Fruit fly (Drosophila melanogaster) whole organism, embryonic: ENCODE measurements around the gene CG4576.
A peak's percentile ranks its signal among the peaks of the same experiment; 100 is the strongest.

ENCODE experiments used
- Abd-B ChIP-seq: fragments of 200-800 bp; sonication (Bioruptor generic); optimal IDR thresholded peaks from 2 replicates; lab custom pipeline; 2018; ENCODE audit warnings: missing biosample characterization, mild to moderate bottlenecking, missing genetic modification characterization, moderate library complexity
- Awh ChIP-seq: fragments of 200-800 bp; sonication (Bioruptor generic); IDR thresholded peaks from 2 replicates; pipeline ENCODE4, ENCODE4 v1.3.6; 2022; ENCODE audit warnings: missing biosample characterization, missing genetic modification characterization
- Bgb ChIP-seq: fragments of 200-800 bp; sonication (Bioruptor generic); IDR thresholded peaks from 2 replicates; pipeline ENCODE4 v1.3.6; 2022; ENCODE audit warnings: missing biosample characterization, missing genetic modification characterization; ENCODE audit not compliant: partially characterized antibody
- CG10267 ChIP-seq: fragments of 200-800 bp; sonication (Bioruptor generic); optimal IDR thresholded peaks from 2 replicates; lab custom pipeline; 2018; ENCODE audit warnings: missing biosample characterization, mild to moderate bottlenecking, missing genetic modification characterization, moderate library complexity
- CG11696 ChIP-seq: fragments of 200-800 bp; sonication (Bioruptor generic); IDR thresholded peaks from 2 replicates; pipeline ENCODE4 v1.3.6; 2022; ENCODE audit warnings: missing biosample characterization, missing genetic modification characterization
- CG12104 ChIP-seq: fragments of 200-800 bp; sonication (Bioruptor generic); optimal IDR thresholded peaks from 3 replicates; lab custom pipeline; 2016; ENCODE audit warnings: missing biosample characterization, missing genetic modification characterization
- CG12155 ChIP-seq: fragments of 200-800 bp; sonication (Bioruptor generic); optimal IDR thresholded peaks from 3 replicates; lab custom pipeline; 2016; ENCODE audit warnings: missing biosample characterization, missing genetic modification characterization
- CG13287 ChIP-seq: fragments of 200-800 bp; sonication (Bioruptor generic); IDR thresholded peaks from 2 replicates; pipeline ENCODE4 v1.3.6; 2022; ENCODE audit warnings: missing biosample characterization, missing genetic modification characterization; ENCODE audit not compliant: partially characterized antibody
- CG13624 ChIP-seq: fragments of 200-800 bp; sonication (Bioruptor generic); optimal IDR thresholded peaks from 2 replicates; lab custom pipeline; 2016; ENCODE audit warnings: missing biosample characterization, missing genetic modification characterization
- CG15011 ChIP-seq: fragments of 200-800 bp; sonication (Bioruptor generic); optimal IDR thresholded peaks from 3 replicates; lab custom pipeline; 2018; ENCODE audit warnings: missing biosample characterization, mild to moderate bottlenecking, missing genetic modification characterization
- CG15514 ChIP-seq: fragments of 200-800 bp; sonication (Bioruptor generic); optimal IDR thresholded peaks from 3 replicates; lab custom pipeline; 2017; ENCODE audit warnings: missing biosample characterization, missing genetic modification characterization, mild to moderate bottlenecking, moderate library complexity, missing genetic modification reagents
- CG1603 ChIP-seq: fragments of 200-800 bp; sonication (Bioruptor generic); optimal IDR thresholded peaks from 2 replicates; lab custom pipeline; 2019; ENCODE audit warnings: missing biosample characterization, mild to moderate bottlenecking, missing genetic modification characterization, moderate library complexity
- CG16813 ChIP-seq: fragments of 200-800 bp; sonication (Bioruptor generic); IDR thresholded peaks from 3 replicates; pipeline ENCODE4 v1.3.6; 2022; ENCODE audit warnings: missing biosample characterization, missing genetic modification characterization; ENCODE audit not compliant: partially characterized antibody
- CG1832 ChIP-seq: fragments of 200-800 bp; sonication (Bioruptor generic); optimal IDR thresholded peaks from 2 replicates; lab custom pipeline; 2017; ENCODE audit warnings: missing biosample characterization, mild to moderate bottlenecking, missing genetic modification characterization, inconsistent platforms
- CG2202 ChIP-seq: fragments of 200-800 bp; sonication (Bioruptor generic); optimal IDR thresholded peaks from 2 replicates; lab custom pipeline; 2018; ENCODE audit warnings: missing biosample characterization, mild to moderate bottlenecking, missing genetic modification characterization
- CG2678 ChIP-seq: fragments of 200-800 bp; sonication (Bioruptor generic); optimal IDR thresholded peaks from 3 replicates; lab custom pipeline; 2019; ENCODE audit warnings: missing biosample characterization, mild to moderate bottlenecking, missing genetic modification characterization, moderate library complexity
- CG34224 ChIP-seq: fragments of 200-800 bp; sonication (Bioruptor generic); IDR thresholded peaks from 3 replicates; pipeline ENCODE4 v1.3.6; 2022; ENCODE audit warnings: missing biosample characterization, missing genetic modification characterization; ENCODE audit not compliant: partially characterized antibody
- CG3995 ChIP-seq: fragments of 200-800 bp; sonication (Bioruptor generic); optimal IDR thresholded peaks from 3 replicates; lab custom pipeline; 2016; ENCODE audit warnings: missing biosample characterization, missing genetic modification characterization
- CG4820 ChIP-seq: fragments of 200-800 bp; sonication (Bioruptor generic); optimal IDR thresholded peaks from 3 replicates; lab custom pipeline; 2016; ENCODE audit warnings: missing biosample characterization, missing genetic modification characterization
- CG8944 ChIP-seq: fragments of 200-800 bp; sonication (Bioruptor generic); optimal IDR thresholded peaks from 3 replicates; lab custom pipeline; 2016; ENCODE audit warnings: missing biosample characterization, missing genetic modification characterization
- CHES-1-like ChIP-seq: fragments of 200-800 bp; sonication (Bioruptor generic); optimal IDR thresholded peaks from 2 replicates; lab custom pipeline; 2016; ENCODE audit warnings: missing biosample characterization, missing genetic modification characterization
- Dad ChIP-seq: fragments of 200-800 bp; sonication (Bioruptor generic); optimal IDR thresholded peaks from 3 replicates; lab custom pipeline; 2016; ENCODE audit warnings: missing biosample characterization, missing genetic modification characterization
- Dp ChIP-seq: fragments of 200-800 bp; sonication (Bioruptor generic); optimal IDR thresholded peaks from 2 replicates; lab custom pipeline; 2018; ENCODE audit warnings: missing biosample characterization, mild to moderate bottlenecking, missing genetic modification characterization, moderate library complexity
- Gug ChIP-seq: fragments of 200-800 bp; sonication (Bioruptor generic); IDR thresholded peaks from 4 replicates; pipeline ENCODE4 v1.3.6; 2022; ENCODE audit warnings: missing biosample characterization, missing genetic modification characterization
- HLH54F ChIP-seq: fragments of 200-800 bp; sonication (Bioruptor generic); optimal IDR thresholded peaks from 3 replicates; lab custom pipeline; 2016; ENCODE audit warnings: missing biosample characterization, missing genetic modification characterization
- Hmr ChIP-seq: fragments of 200-800 bp; sonication (Bioruptor generic); optimal IDR thresholded peaks from 3 replicates; lab custom pipeline; 2017; ENCODE audit warnings: mild to moderate bottlenecking, missing biosample characterization, missing genetic modification reagents, missing genetic modification characterization
- Nf-YC ChIP-seq: fragments of 200-800 bp; optimal IDR thresholded peaks from 3 replicates; lab custom pipeline; 2019; ENCODE audit warnings: missing biosample characterization, mild to moderate bottlenecking, missing genetic modification characterization, moderate library complexity
- Sry-β ChIP-seq: fragments of 200-800 bp; sonication (Bioruptor generic); optimal IDR thresholded peaks from 2 replicates; lab custom pipeline; 2018; ENCODE audit warnings: missing biosample characterization, mild to moderate bottlenecking, missing genetic modification characterization, moderate library complexity
- Sry-δ ChIP-seq: fragments of 200-800 bp; sonication (Bioruptor generic); optimal IDR thresholded peaks from 2 replicates; lab custom pipeline; 2016; ENCODE audit warnings: missing biosample characterization, missing genetic modification characterization
- Xbp1 ChIP-seq: fragments of 200-800 bp; sonication (Bioruptor generic); optimal IDR thresholded peaks from 3 replicates; lab custom pipeline; 2016; ENCODE audit warnings: missing biosample characterization, mild to moderate bottlenecking, missing genetic modification characterization
- az2 ChIP-seq: fragments of 200-800 bp; sonication (Bioruptor generic); optimal IDR thresholded peaks from 3 replicates; lab custom pipeline; 2016; ENCODE audit warnings: missing biosample characterization, missing genetic modification characterization
- bbx ChIP-seq: fragments of 200-800 bp; sonication (Bioruptor generic); IDR thresholded peaks from 2 replicates; pipeline ENCODE4 v1.3.6; 2022; ENCODE audit warnings: missing biosample characterization, missing genetic modification characterization; ENCODE audit not compliant: partially characterized antibody
- bigmax ChIP-seq: fragments of 200-800 bp; sonication (Bioruptor generic); optimal IDR thresholded peaks from 2 replicates; lab custom pipeline; 2018; ENCODE audit warnings: missing biosample characterization, mild to moderate bottlenecking, missing genetic modification characterization
- cas ChIP-seq: fragments of 200-800 bp; sonication (Bioruptor generic); IDR thresholded peaks from 2 replicates; pipeline ENCODE4 v1.3.6; 2022; ENCODE audit warnings: missing biosample characterization, missing genetic modification characterization
- chm ChIP-seq: fragments of 200-800 bp; sonication (Bioruptor generic); IDR thresholded peaks from 2 replicates; pipeline ENCODE4 v1.3.6; 2022; ENCODE audit warnings: missing biosample characterization, missing genetic modification characterization
- chn ChIP-seq: fragments of 200-800 bp; sonication (Bioruptor generic); optimal IDR thresholded peaks from 2 replicates; lab custom pipeline; 2016; ENCODE audit warnings: missing biosample characterization, missing genetic modification characterization
- dan ChIP-seq: fragments of 200-800 bp; sonication (Bioruptor generic); IDR thresholded peaks from 2 replicates; pipeline ENCODE4 v1.3.6; 2022; ENCODE audit warnings: missing biosample characterization, missing genetic modification characterization
- en ChIP-seq: fragments of 200-800 bp; sonication (Bioruptor generic); optimal IDR thresholded peaks from 2 replicates; lab custom pipeline; 2016; ENCODE audit warnings: missing biosample characterization, missing genetic modification characterization
- eve ChIP-seq, 2 experiments: fragments of >200 bp; optimal IDR thresholded peaks; 2 replicates each; lab custom pipeline; 2017; ENCODE audit warnings: missing biosample characterization in 2 of 2, missing genetic modification characterization in 2 of 2
- ftz-f1 ChIP-seq: fragments of 200-800 bp; sonication (Bioruptor generic); optimal IDR thresholded peaks from 2 replicates; lab custom pipeline; 2016; ENCODE audit warnings: missing biosample characterization, missing genetic modification characterization
- gcm ChIP-seq: fragments of 200-800 bp; sonication (Bioruptor generic); optimal IDR thresholded peaks from 2 replicates; lab custom pipeline; 2019; ENCODE audit warnings: missing biosample characterization, mild to moderate bottlenecking, missing genetic modification characterization, moderate library complexity
- gfzf ChIP-seq: fragments of 200-800 bp; sonication (Bioruptor generic); optimal IDR thresholded peaks from 2 replicates; lab custom pipeline; 2016; ENCODE audit warnings: missing biosample characterization, mild to moderate bottlenecking, missing genetic modification characterization, moderate library complexity
- gsb-n ChIP-seq: fragments of 200-800 bp; sonication (Bioruptor generic); optimal IDR thresholded peaks from 3 replicates; lab custom pipeline; 2018; ENCODE audit warnings: missing biosample characterization, mild to moderate bottlenecking, missing genetic modification characterization
- gt ChIP-seq: fragments of 200-800 bp; sonication (Bioruptor generic); IDR thresholded peaks from 2 replicates; pipeline ENCODE4 v1.3.6; 2022; ENCODE audit warnings: missing biosample characterization, missing genetic modification characterization
- ind ChIP-seq: fragments of 200-800 bp; sonication (Bioruptor generic); optimal IDR thresholded peaks from 3 replicates; lab custom pipeline; 2016; ENCODE audit warnings: missing biosample characterization, missing genetic modification characterization
- jumu ChIP-seq: fragments of 200-800 bp; sonication (Bioruptor generic); optimal IDR thresholded peaks from 3 replicates; lab custom pipeline; 2016; ENCODE audit warnings: missing biosample characterization, missing genetic modification characterization
- klu ChIP-seq: fragments of 200-800 bp; sonication (Bioruptor generic); IDR thresholded peaks from 2 replicates; pipeline ENCODE4 v1.3.6; 2022; ENCODE audit warnings: missing biosample characterization, missing genetic modification characterization
- lilli ChIP-seq: fragments of 200-800 bp; sonication (Bioruptor generic); optimal IDR thresholded peaks from 3 replicates; lab custom pipeline; 2016; ENCODE audit warnings: missing biosample characterization, missing genetic modification characterization
- pzg ChIP-seq: fragments of 200-800 bp; sonication (Bioruptor generic); optimal IDR thresholded peaks from 3 replicates; lab custom pipeline; 2018; ENCODE audit warnings: missing biosample characterization, mild to moderate bottlenecking, missing genetic modification characterization, moderate library complexity
- slbo ChIP-seq: fragments of 200-800 bp; sonication (Bioruptor generic); IDR thresholded peaks from 2 replicates; pipeline ENCODE4 v1.3.6; 2022; ENCODE audit warnings: missing biosample characterization, missing genetic modification characterization
- trem ChIP-seq: fragments of 200-800 bp; optimal IDR thresholded peaks from 3 replicates; lab custom pipeline; 2019; ENCODE audit warnings: missing biosample characterization, mild to moderate bottlenecking, missing genetic modification characterization, moderate library complexity

Gene CG4576

DNA sequence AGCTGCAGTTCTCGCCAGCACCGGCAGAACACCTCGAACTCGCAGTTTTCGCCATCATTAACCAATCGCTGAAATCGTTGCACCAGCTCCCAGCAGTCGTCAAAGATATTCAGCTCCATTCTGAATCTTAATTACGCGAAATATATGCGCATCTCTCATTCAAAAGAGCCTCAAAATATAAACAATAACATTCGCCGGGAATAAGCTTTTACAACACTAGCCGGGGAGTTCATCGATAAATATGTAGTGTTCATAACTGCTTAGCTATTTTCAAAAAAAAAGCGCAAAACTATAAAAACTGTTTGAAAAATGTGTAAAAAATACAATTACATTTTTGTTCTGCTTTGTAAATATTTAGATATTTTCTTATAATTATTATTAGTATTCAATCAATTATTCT lies 13.7 kb downstream of the CG4576 start, which contains the start of gene Pbp45:
Gene Pbp45 (minus strand): TSS at position 222 of the 400 bp plus-strand sequence.
- TF ChIP-seq Dp (GFP tag; lab: Kevin White, UChicago) (peak; percentile 89), chm (GFP tag; lab: Robert Waterston, UW) (no peak), gfzf (GFP tag; lab: Kevin White, UChicago) (no peak), CG15514 (GFP tag; lab: Kevin White, UChicago) (peak; percentile 8), Gug (no peak), CG11696 (GFP tag; lab: Robert Waterston, UW) (no peak), CG16813 (GFP tag; lab: Robert Waterston, UW) (no peak), lilli (GFP tag; lab: Kevin White, UChicago) (peak; percentile 23), CG12104 (GFP tag; lab: Kevin White, UChicago) (no peak), CG1832 (GFP tag; lab: Kevin White, UChicago) (no peak), Nf-YC (no peak), CG15011 (GFP tag; lab: Kevin White, UChicago) (no peak), CG12155 (GFP tag; lab: Kevin White, UChicago) (peak; percentile 13), dan (GFP tag; lab: Robert Waterston, UW) (no peak), Sry-β (no peak), en (GFP tag; lab: Kevin White, UChicago) (no peak), chn (GFP tag; lab: Kevin White, UChicago) (no peak), az2 (GFP tag; lab: Kevin White, UChicago) (peak; percentile 4), CG10267 (tag; lab: Kevin White, UChicago) (peak; percentile 88), slbo (GFP tag; lab: Robert Waterston, UW) (peak; percentile 13; the same call in 1 of the 2 replicates), bigmax (GFP tag; lab: Kevin White, UChicago) (no peak), ftz-f1 (GFP tag; lab: Kevin White, UChicago) (no peak), Xbp1 (GFP tag; lab: Kevin White, UChicago) (peak; percentile 21), bbx (GFP tag; lab: Robert Waterston, UW) (0 out of 2 replicates have a peak, but pooled peaks have one; percentile 41), gt (GFP tag; lab: Robert Waterston, UW) (no peak), jumu (GFP tag; lab: Kevin White, UChicago) (no peak), Awh (no peak), CG4820 (no peak), CG8944 (GFP tag; lab: Kevin White, UChicago) (no peak), CG3995 (no peak), Hmr (GFP tag; lab: Kevin White, UChicago) (no peak), gsb-n (tag; lab: Kevin White, UChicago) (no peak), Bgb (GFP tag; lab: Robert Waterston, UW) (peak; percentile 51), CHES-1-like (GFP tag; lab: Kevin White, UChicago) (no peak), Sry-δ (GFP tag; lab: Kevin White, UChicago) (peak; percentile 34), cas (no peak), HLH54F (GFP tag; lab: Kevin White, UChicago) (peak; percentile 19), klu (no peak), CG2202 (tag; lab: Kevin White, UChicago) (no peak), pzg (GFP tag; lab: Kevin White, UChicago) (peak; percentile 41), eve (GFP tag; optimal IDR thresholded peaks at IDR 0.05; lab: Kevin White, UChicago) (no peak), trem (tag; lab: Kevin White, UChicago) (no peak), ind (GFP tag; lab: Kevin White, UChicago) (no peak), CG1603 (tag; lab: Kevin White, UChicago) (no peak), Abd-B (peak; percentile 11), CG13287 (peak; percentile 60; the same call in 1 of the 2 replicates), gcm (GFP tag; lab: Kevin White, UChicago) (no peak), CG34224 (GFP tag; lab: Robert Waterston, UW) (peak; percentile 52; the same call in 2 of the 3 replicates), CG2678 (tag; lab: Kevin White, UChicago) (no peak), Dad (GFP tag; lab: Kevin White, UChicago) (no peak), CG13624 (GFP tag; lab: Kevin White, UChicago) (peak; percentile 22)
